Fruit fly (Drosophila melanogaster) whole organism, wandering third instar larva: ENCODE data around the gene GstT4.

Experiments used
- CG32264 ChIP-seq: fragments of 200-800 bp; sonication (Bioruptor generic); optimal IDR thresholded peaks from 2 replicates; lab custom pipeline; 2016; ENCODE audit warnings: missing biosample characterization, missing genetic modification characterization
- CG9705 ChIP-seq: fragments of 200-800 bp; sonication (Bioruptor generic); optimal IDR thresholded peaks from 2 replicates; lab custom pipeline; 2018; ENCODE audit warnings: missing biosample characterization, mild to moderate bottlenecking, missing genetic modification characterization
- Dif ChIP-seq: fragments of 200-275, 200-300 bp; sonication (Bioruptor generic); optimal IDR thresholded peaks from 2 replicates; lab custom pipeline; 2018; ENCODE audit warnings: missing biosample characterization, missing genetic modification characterization; ENCODE audit not compliant: partially characterized antibody
- GATAd ChIP-seq: sonication (Bioruptor generic); optimal IDR thresholded peaks from 2 replicates; lab custom pipeline; 2016; ENCODE audit warnings: missing biosample characterization, missing genetic modification characterization
- HLH106 ChIP-seq: fragments of 200-800 bp; optimal IDR thresholded peaks from 3 replicates; lab custom pipeline; 2019; ENCODE audit warnings: missing biosample characterization, mild to moderate bottlenecking, missing genetic modification characterization, moderate library complexity
- Hnf4 ChIP-seq: fragments of 200-800 bp; sonication (Bioruptor generic); optimal IDR thresholded peaks from 2 replicates; lab custom pipeline; 2016; ENCODE audit warnings: missing biosample characterization, mild to moderate bottlenecking, missing genetic modification characterization
- Hr78 ChIP-seq: fragments of >200 bp; optimal IDR thresholded peaks from 2 replicates; lab custom pipeline; 2017; ENCODE audit warnings: missing biosample characterization, missing genetic modification characterization
- Hr83 ChIP-seq: fragments of 200-300 bp; sonication (Bioruptor generic); optimal IDR thresholded peaks from 2 replicates; lab custom pipeline; 2016; ENCODE audit warnings: missing biosample characterization, mild to moderate bottlenecking, missing genetic modification characterization, moderate library complexity; ENCODE audit not compliant: poor library complexity, severe bottlenecking
- Jra ChIP-seq: sonication (Bioruptor generic); optimal IDR thresholded peaks from 2 replicates; lab custom pipeline; 2016; ENCODE audit warnings: missing biosample characterization, missing genetic modification characterization
- Mio ChIP-seq: sonication (Bioruptor generic); optimal IDR thresholded peaks from 2 replicates; lab custom pipeline; 2016; ENCODE audit warnings: missing biosample characterization, missing genetic modification characterization
- Myc ChIP-seq: fragments of >200 bp; optimal IDR thresholded peaks from 2 replicates; lab custom pipeline; 2017
- N ChIP-seq: fragments of >200 bp; optimal IDR thresholded peaks from 2 replicates; lab custom pipeline; 2018; ENCODE audit warnings: missing biosample characterization, missing external identifiers, missing genetic modification characterization
- OdsH ChIP-seq: fragments of 200-800 bp; sonication (Bioruptor generic); optimal IDR thresholded peaks from 2 replicates; lab custom pipeline; 2016; ENCODE audit warnings: missing biosample characterization, mild to moderate bottlenecking, missing genetic modification characterization
- Rel ChIP-seq, 2 experiments: fragments of 200-800 bp; sonication (Bioruptor generic) in 1 of 2; optimal IDR thresholded peaks; 2 replicates in 1 of 2; 3 replicates in 1 of 2; lab custom pipeline; 2016 to 2019; ENCODE audit warnings: mild to moderate bottlenecking in 2 of 2, missing biosample characterization in 2 of 2, missing genetic modification characterization in 2 of 2, moderate library complexity in 1 of 2
- Sp1 ChIP-seq: fragments of 200-800 bp; sonication (Bioruptor generic); optimal IDR thresholded peaks from 3 replicates; lab custom pipeline; 2019; ENCODE audit warnings: missing biosample characterization, mild to moderate bottlenecking, missing genetic modification characterization, moderate library complexity
- br ChIP-seq: fragments of 200-800 bp; sonication (Bioruptor generic); optimal IDR thresholded peaks from 2 replicates; lab custom pipeline; 2016; ENCODE audit warnings: missing biosample characterization, missing genetic modification characterization
- brk ChIP-seq: fragments of 200-800 bp; sonication (Bioruptor generic); optimal IDR thresholded peaks from 2 replicates; lab custom pipeline; 2016; ENCODE audit warnings: missing biosample characterization, mild to moderate bottlenecking, missing genetic modification characterization
- dl ChIP-seq, 2 experiments: fragments of 175-275, 200-275 bp in 1 of 2; fragments of 200-275 bp in 1 of 2; sonication (Bioruptor generic); optimal IDR thresholded peaks; lab custom pipeline; 2018; ENCODE audit warnings: mild to moderate bottlenecking in 2 of 2, missing biosample characterization in 2 of 2, missing genetic modification characterization in 2 of 2, moderate library complexity in 2 of 2; ENCODE audit not compliant: partially characterized antibody in 2 of 2, insufficient read depth in 1 of 2
- dmrt93B ChIP-seq: fragments of 200-800 bp; sonication (Bioruptor generic); optimal IDR thresholded peaks from 2 replicates; lab custom pipeline; 2018; ENCODE audit warnings: missing biosample characterization, mild to moderate bottlenecking, missing genetic modification characterization
- dsf ChIP-seq: sonication (Bioruptor generic); optimal IDR thresholded peaks from 2 replicates; lab custom pipeline; 2016; ENCODE audit warnings: missing biosample characterization, missing genetic modification characterization, borderline replicate concordance
- ey ChIP-seq: fragments of 200-800 bp; sonication (Bioruptor generic); optimal IDR thresholded peaks from 2 replicates; lab custom pipeline; 2016; ENCODE audit warnings: missing biosample characterization, missing genetic modification characterization
- foxo ChIP-seq, 2 experiments: fragments of 200-800 bp; sonication (Bioruptor generic); optimal IDR thresholded peaks; 2 replicates in 1 of 2; 3 replicates in 1 of 2; lab custom pipeline; 2016 to 2017; ENCODE audit warnings: missing biosample characterization in 2 of 2, missing genetic modification characterization in 2 of 2
- fru ChIP-seq: fragments of 200-800 bp; sonication (Bioruptor generic); optimal IDR thresholded peaks from 3 replicates; lab custom pipeline; 2016; ENCODE audit warnings: missing biosample characterization, mild to moderate bottlenecking, missing genetic modification characterization
- h ChIP-seq: fragments of 200-800 bp; sonication (Bioruptor generic); optimal IDR thresholded peaks from 3 replicates; lab custom pipeline; 2016; ENCODE audit warnings: missing biosample characterization, mild to moderate bottlenecking, missing genetic modification characterization
- jim ChIP-seq: fragments of 175-275, 200-325 bp; sonication (Bioruptor generic); optimal IDR thresholded peaks from 2 replicates; lab custom pipeline; 2016; ENCODE audit warnings: missing biosample characterization, mild to moderate bottlenecking, missing genetic modification characterization
- lola ChIP-seq: fragments of >200 bp; optimal IDR thresholded peaks from 2 replicates; lab custom pipeline; 2017; ENCODE audit warnings: missing biosample characterization, missing genetic modification characterization
- pan ChIP-seq: fragments of >200 bp; optimal IDR thresholded peaks from 2 replicates; lab custom pipeline; 2017
- psq ChIP-seq: fragments of 200-800 bp; sonication (Bioruptor generic); optimal IDR thresholded peaks from 3 replicates; lab custom pipeline; 2017; ENCODE audit warnings: missing biosample characterization, mild to moderate bottlenecking, missing genetic modification characterization, moderate library complexity
- rgr ChIP-seq: fragments of 200-800 bp; sonication (Bioruptor generic); optimal IDR thresholded peaks from 3 replicates; lab custom pipeline; 2016; ENCODE audit warnings: missing biosample characterization, mild to moderate bottlenecking, missing genetic modification characterization
- sage ChIP-seq: fragments of 200-800 bp; sonication (Bioruptor generic); optimal IDR thresholded peaks from 2 replicates; lab custom pipeline; 2016; ENCODE audit warnings: missing biosample characterization, mild to moderate bottlenecking, missing genetic modification characterization
- sv ChIP-seq: fragments of 200-800 bp; sonication (Bioruptor generic); optimal IDR thresholded peaks from 3 replicates; lab custom pipeline; 2016; ENCODE audit warnings: missing biosample characterization, missing genetic modification characterization
- tai ChIP-seq: sonication (Bioruptor generic); optimal IDR thresholded peaks from 2 replicates; lab custom pipeline; 2016; ENCODE audit warnings: missing biosample characterization, missing genetic modification characterization
- usp ChIP-seq: fragments of >200 bp; optimal IDR thresholded peaks from 2 replicates; lab custom pipeline; 2017; ENCODE audit warnings: missing biosample characterization, missing genetic modification characterization
- woc ChIP-seq: sonication (Bioruptor generic); optimal IDR thresholded peaks from 2 replicates; lab custom pipeline; 2016; ENCODE audit warnings: missing biosample characterization, mild to moderate bottlenecking, missing genetic modification characterization

Gene GstT4

dm6 chrX:13372512-13372911 lies 32.0 kb upstream of the GstT4 start:
- TF ChIP-seq tai (GFP tag; lab: Kevin White, UChicago) (no peak), Sp1 (no peak), lola (no peak), pan (lab: Kevin White, UChicago) (no peak), Hr83 (GFP tag; lab: Kevin White, UChicago) (no peak), fru (GFP tag; lab: Kevin White, UChicago) (no peak), Hnf4 (GFP tag; lab: Kevin White, UChicago) (no peak), foxo (GFP tag; optimal IDR thresholded peaks at IDR 0.05; lab: Kevin White, UChicago) (no peak), GATAd (GFP tag; lab: Kevin White, UChicago) (no peak), HLH106 (no peak), Jra (GFP tag; lab: Kevin White, UChicago) (no peak)
- TF ChIP-seq, all 38 proteins: peak for 0

dm6 chrX:13373239-13374153 lies 31.1 kb upstream of the GstT4 start:
- peak; percentile 63 for TF ChIP-seq sv
- peak; percentile 91 for TF ChIP-seq brk (GFP tag; lab: Kevin White, UChicago)
- peak; percentile 90 for TF ChIP-seq HLH106
- TF ChIP-seq ey (GFP tag; lab: Kevin White, UChicago) = peak; percentile 83
- peak; percentile 94 for TF ChIP-seq Sp1
- peak; percentile 75 for TF ChIP-seq woc (GFP tag; lab: Kevin White, UChicago)
- peak; percentile 69 for TF ChIP-seq CG9705 (GFP tag; lab: Kevin White, UChicago)
- peak; percentile 44 for TF ChIP-seq Jra (GFP tag; lab: Kevin White, UChicago)
- no peak for TF ChIP-seq lola
- peak; percentile 76 for TF ChIP-seq Hnf4 (GFP tag; lab: Kevin White, UChicago)
- no peak for TF ChIP-seq Hr78 (GFP tag; lab: Kevin White, UChicago)
- TF ChIP-seq fru (GFP tag; lab: Kevin White, UChicago) = peak; percentile 53
- no peak for TF ChIP-seq Dif (GFP tag; lab: Kevin White, UChicago)
- peak in 1 of 2 experiments; percentile 70 for TF ChIP-seq foxo (GFP tag; optimal IDR thresholded peaks at IDR 0.05; lab: Kevin White, UChicago)
- no peak for TF ChIP-seq Rel (GFP tag; optimal IDR thresholded peaks at IDR 0.05; lab: Kevin White, UChicago)
- TF ChIP-seq Rel (tag; optimal IDR thresholded peaks at IDR 0.05; lab: Kevin White, UChicago) = peak; percentile 57
- TF ChIP-seq N = no peak
- TF ChIP-seq OdsH = peak; percentile 87
- peak; percentile 55 for TF ChIP-seq dsf (GFP tag; lab: Kevin White, UChicago)
- no peak for TF ChIP-seq CG32264 (GFP tag; lab: Kevin White, UChicago)
- peak in 1 of 2 experiments; percentile 0 for TF ChIP-seq dl (GFP tag; optimal IDR thresholded peaks at IDR 0.05; lab: Kevin White, UChicago; ENCODE audit: insufficient read depth in 1 of 2, partially characterized antibody in 2 of 2)
- TF ChIP-seq Mio = no peak
- TF ChIP-seq psq (GFP tag; lab: Kevin White, UChicago) = peak; percentile 82
- peak; percentile 92 for TF ChIP-seq h (GFP tag; lab: Kevin White, UChicago)
- peak; percentile 61 for TF ChIP-seq sage
- TF ChIP-seq Myc (lab: Kevin White, UChicago) = peak; percentile 1
- TF ChIP-seq br (GFP tag; lab: Kevin White, UChicago) = peak; percentile 79
- no peak for TF ChIP-seq tai (GFP tag; lab: Kevin White, UChicago)
- TF ChIP-seq GATAd (GFP tag; lab: Kevin White, UChicago) = peak; percentile 37
- no peak for TF ChIP-seq usp
- TF ChIP-seq rgr (GFP tag; lab: Kevin White, UChicago) = peak; percentile 92
- TF ChIP-seq dmrt93B (GFP tag; lab: Kevin White, UChicago) = peak; percentile 71

- TF ChIP-seq tai (GFP tag; lab: Kevin White, UChicago) (no peak), fru (GFP tag; lab: Kevin White, UChicago) (no peak), Mio (no peak), sv (no peak), jim (GFP tag; lab: Kevin White, UChicago) (no peak), Rel (GFP tag; optimal IDR thresholded peaks at IDR 0.05; lab: Kevin White, UChicago) (no peak), Rel (tag; optimal IDR thresholded peaks at IDR 0.05; lab: Kevin White, UChicago) (no peak), sage (no peak), brk (GFP tag; lab: Kevin White, UChicago) (no peak), Sp1 (no peak)
Observed at dm6 chrX:13374154-13374536, 30.4 kb upstream of the GstT4 start.
